Worm (Caenorhabditis elegans): ENCODE data around the gene Y55F3C.9.

- TF ChIP-seq sox-4 (tag; optimal IDR thresholded peaks at IDR 0.05) (no peak), unc-42 (tag; optimal IDR thresholded peaks at IDR 0.05) (no peak), ref-2 (tag; optimal IDR thresholded peaks at IDR 0.05) (no peak), madf-2 (tag; optimal IDR thresholded peaks at IDR 0.05) (no peak), rnt-1 (tag; optimal IDR thresholded peaks at IDR 0.05) (no peak), elt-2 (tag; optimal IDR thresholded peaks at IDR 0.05) (no peak), unc-86 (tag; optimal IDR thresholded peaks at IDR 0.05) (no peak), Y22D7AL.16 (tag; optimal IDR thresholded peaks at IDR 0.05) (no peak), ceh-9 (tag; optimal IDR thresholded peaks at IDR 0.05) (no peak), pag-3 (tag; optimal IDR thresholded peaks at IDR 0.05; ENCODE audit: borderline replicate concordance) (no peak), hlh-30 (tag; optimal IDR thresholded peaks at IDR 0.05; ENCODE audit: insufficient read depth) (no peak), pha-4 (tag; optimal IDR thresholded peaks at IDR 0.05) (no peak), ceh-14 (tag; optimal IDR thresholded peaks at IDR 0.05) (no peak)
Observed at ce11 chrIV:698304-698703, 29.7 kb downstream of the Y55F3C.9 start, which contains the start of gene Y55F3C.17.
